Worm (Caenorhabditis elegans) whole organism, L3 larva: ENCODE data around the gene F40G9.15.

Experiments used
- ZK546.5 ChIP-seq: sonication (generic microtip); optimal IDR thresholded peaks from 2 replicates; lab custom pipeline; 2017; ENCODE audit warnings: missing biosample characterization, missing genetic modification characterization
- aly-2 ChIP-seq: fragments of 150-350 bp; optimal IDR thresholded peaks from 2 replicates; lab custom pipeline; 2014; ENCODE audit warnings: missing biosample characterization, missing genetic modification characterization
- ceh-82 ChIP-seq: fragments of 150-350 bp; optimal IDR thresholded peaks from 2 replicates; lab custom pipeline; 2014; ENCODE audit warnings: missing biosample characterization, missing genetic modification characterization
- elt-3 ChIP-seq, 3 experiments: fragments of 150-350 bp in 1 of 3; sonication (generic microtip) in 2 of 3; optimal IDR thresholded peaks; 2 replicates in 2 of 3; 4 replicates in 1 of 3; lab custom pipeline; 2014 to 2017; ENCODE audit warnings: missing biosample characterization in 3 of 3, missing genetic modification characterization in 3 of 3
- lin-39 ChIP-seq: fragments of 150-350 bp; optimal IDR thresholded peaks from 2 replicates; lab custom pipeline; 2018; ENCODE audit warnings: missing biosample characterization, missing genetic modification reagents, missing genetic modification characterization
- nhr-12 ChIP-seq: fragments of 150-350 bp; optimal IDR thresholded peaks from 2 replicates; lab custom pipeline; 2014; ENCODE audit warnings: missing biosample characterization, missing genetic modification characterization
- nhr-28 ChIP-seq: fragments of 150-350 bp; optimal IDR thresholded peaks from 2 replicates; lab custom pipeline; 2014; ENCODE audit warnings: missing biosample characterization, missing genetic modification characterization
- nhr-77 ChIP-seq: fragments of 150-350 bp; optimal IDR thresholded peaks from 2 replicates; lab custom pipeline; 2014; ENCODE audit warnings: missing biosample characterization, missing genetic modification characterization
- sea-2 ChIP-seq: fragments of 150-350 bp; sonication (generic microtip); optimal IDR thresholded peaks from 4 replicates; lab custom pipeline; 2014; ENCODE audit warnings: missing biosample characterization, missing genetic modification reagents, missing genetic modification characterization
- skn-1 ChIP-seq: fragments of 150-350 bp; optimal IDR thresholded peaks from 2 replicates; lab custom pipeline; 2014; ENCODE audit warnings: missing biosample characterization, missing genetic modification characterization
- zag-1 ChIP-seq: fragments of 150-350 bp; optimal IDR thresholded peaks from 2 replicates; lab custom pipeline; 2014; ENCODE audit warnings: missing biosample characterization, missing genetic modification characterization

DNA sequence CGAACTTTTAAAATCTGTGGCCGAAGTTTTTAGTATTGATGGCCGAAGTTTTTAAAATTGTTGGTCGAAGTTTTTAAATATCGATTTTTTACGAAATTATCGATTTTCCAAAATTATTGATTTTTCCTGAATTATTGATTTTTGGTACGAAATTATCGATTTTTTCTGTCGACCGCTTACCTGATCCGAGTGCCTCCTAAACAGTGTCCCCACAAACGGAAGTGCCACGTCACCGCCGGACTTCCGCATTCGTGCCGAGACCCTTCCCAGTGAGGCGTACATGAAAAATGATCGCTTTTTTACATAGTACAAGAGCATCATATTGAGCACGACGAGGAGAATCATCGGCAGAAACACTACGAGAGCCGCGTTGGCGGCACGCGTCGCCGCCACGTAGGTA, 21.8 kb downstream of the F40G9.15 start:
- TF ChIP-seq zag-1 (tag; lab: Kevin White, UChicago) (no peak), skn-1 (tag; lab: Kevin White, UChicago) (no peak), ZK546.5 (tag; lab: Kevin White, UChicago) (no peak), nhr-77 (tag; lab: Kevin White, UChicago) (no peak), sea-2 (no peak), nhr-28 (no peak), lin-39 (no peak), aly-2 (tag; lab: Kevin White, UChicago) (no peak), nhr-12 (no peak), elt-3 (tag; optimal IDR thresholded peaks at IDR 0.05; lab: Kevin White, UChicago) (no peak), ceh-82 (no peak)
